Worm (Caenorhabditis elegans) whole organism, L1 larva: ENCODE measurements around the gene cup-5.

ENCODE experiments used
- C16A3.4 ChIP-seq: fragments of 150-350 bp; optimal IDR thresholded peaks from 2 replicates; lab custom pipeline; 2014; ENCODE audit warnings: missing biosample characterization, missing genetic modification characterization
- C34B4.2 ChIP-seq: sonication (generic microtip); optimal IDR thresholded peaks from 2 replicates; lab custom pipeline; 2017; ENCODE audit warnings: mild to moderate bottlenecking, missing genetic modification characterization, missing compliant biosample characterization
- Y116A8C.19 ChIP-seq: sonication (generic microtip); optimal IDR thresholded peaks from 2 replicates; lab custom pipeline; 2016; ENCODE audit warnings: missing compliant biosample characterization, missing genetic modification characterization, borderline replicate concordance
- aha-1 ChIP-seq: fragments of 150-350 bp; optimal IDR thresholded peaks from 2 replicates; lab custom pipeline; 2014; ENCODE audit warnings: missing biosample characterization, missing genetic modification characterization
- ama-1 ChIP-seq: fragments of 150-350 bp; optimal IDR thresholded peaks from 2 replicates; lab custom pipeline; 2014
- ceh-63 ChIP-seq: fragments of 200-800 bp; sonication (Bioruptor generic); optimal IDR thresholded peaks from 2 replicates; lab custom pipeline; 2018; ENCODE audit warnings: mild to moderate bottlenecking, missing genetic modification characterization, missing compliant biosample characterization
- ceh-8 ChIP-seq: fragments of 200-800 bp; sonication (Bioruptor generic); optimal IDR thresholded peaks from 2 replicates; lab custom pipeline; 2018; ENCODE audit warnings: mild to moderate bottlenecking, missing genetic modification characterization, moderate library complexity, missing compliant biosample characterization
- ceh-88 ChIP-seq: fragments of 200-800 bp; sonication (Bioruptor generic); IDR thresholded peaks from 2 replicates; pipeline ENCODE4 v1.3.6; 2022; ENCODE audit warnings: missing genetic modification characterization, missing compliant biosample characterization
- ceh-90 ChIP-seq: sonication (generic microtip); optimal IDR thresholded peaks from 2 replicates; lab custom pipeline; 2016; ENCODE audit warnings: missing genetic modification characterization, missing compliant biosample characterization
- ces-1 ChIP-seq: fragments of 150-350 bp; optimal IDR thresholded peaks from 2 replicates; lab custom pipeline; 2014; ENCODE audit warnings: missing biosample characterization, missing genetic modification reagents, missing genetic modification characterization
- efl-1 ChIP-seq, 4 experiments: fragments of 150-350 bp; optimal IDR thresholded peaks in 3 of 4; peaks in 1 of 4; 1 replicate in 1 of 4; 2 replicates in 3 of 4; lab custom pipeline; 2014; ENCODE audit warnings: missing biosample characterization in 2 of 4, missing genetic modification characterization in 2 of 4, missing genetic modification reagents in 2 of 4
- efl-3 ChIP-seq: fragments of 200-800 bp; sonication (Bioruptor generic); optimal IDR thresholded peaks from 2 replicates; lab custom pipeline; 2018; ENCODE audit warnings: mild to moderate bottlenecking, missing genetic modification characterization, missing compliant biosample characterization
- egl-27 ChIP-seq, 2 experiments: fragments of 150-350 bp in 1 of 2; sonication (generic microtip); optimal IDR thresholded peaks; 3 replicates each; lab custom pipeline; 2017 to 2018; ENCODE audit warnings: missing biosample characterization in 2 of 2, missing genetic modification characterization in 2 of 2, missing genetic modification reagents in 2 of 2
- elt-3 ChIP-seq, 6 experiments: fragments of 150-350 bp in 1 of 6; sonication (generic microtip); optimal IDR thresholded peaks; 2 replicates each; lab custom pipeline; 2017 to 2018; ENCODE audit warnings: missing biosample characterization in 6 of 6, missing genetic modification characterization in 6 of 6, inconsistent platforms in 1 of 6
- fkh-10 ChIP-seq: sonication (generic microtip); optimal IDR thresholded peaks from 2 replicates; lab custom pipeline; 2017; ENCODE audit warnings: missing biosample characterization, missing genetic modification reagents, missing genetic modification characterization
- fkh-8 ChIP-seq: sonication (generic microtip); optimal IDR thresholded peaks from 2 replicates; lab custom pipeline; 2016; ENCODE audit warnings: mild to moderate bottlenecking, missing genetic modification characterization, missing compliant biosample characterization
- fos-1 ChIP-seq: fragments of 150-350 bp; optimal IDR thresholded peaks from 2 replicates; lab custom pipeline; 2014; ENCODE audit warnings: missing biosample characterization, missing genetic modification characterization
- grh-1 ChIP-seq: fragments of 200-800 bp; sonication (Bioruptor generic); IDR thresholded peaks from 2 replicates; pipeline ENCODE4 v1.3.6; 2022; ENCODE audit warnings: missing genetic modification reagents, missing genetic modification characterization, missing compliant biosample characterization
- hlh-17 ChIP-seq: fragments of 200-800 bp; sonication (Bioruptor generic); optimal IDR thresholded peaks from 2 replicates; lab custom pipeline; 2018; ENCODE audit warnings: missing genetic modification characterization, mild to moderate bottlenecking, missing compliant biosample characterization, moderate library complexity, borderline replicate concordance
- hlh-4 ChIP-seq: sonication (generic microtip); optimal IDR thresholded peaks from 2 replicates; lab custom pipeline; 2016; ENCODE audit warnings: mild to moderate bottlenecking, missing genetic modification characterization, missing compliant biosample characterization
- isw-1 ChIP-seq: fragments of 200-800 bp; sonication (Bioruptor generic); IDR thresholded peaks from 2 replicates; pipeline ENCODE4 v1.3.6; 2022; ENCODE audit warnings: missing genetic modification characterization, missing compliant biosample characterization
- jun-1 ChIP-seq: fragments of 150-350 bp; optimal IDR thresholded peaks from 2 replicates; lab custom pipeline; 2014; ENCODE audit warnings: missing biosample characterization, missing genetic modification reagents, missing genetic modification characterization
- lin-13 ChIP-seq: fragments of 150-350 bp; optimal IDR thresholded peaks from 2 replicates; lab custom pipeline; 2014; ENCODE audit warnings: missing biosample characterization, missing genetic modification reagents, missing genetic modification characterization
- lin-15B ChIP-seq: fragments of 150-350 bp; sonication (generic microtip); optimal IDR thresholded peaks from 3 replicates; lab custom pipeline; 2014; ENCODE audit warnings: missing biosample characterization, missing genetic modification characterization
- lsy-2 ChIP-seq, 2 experiments: fragments of 150-350 bp; optimal IDR thresholded peaks; 2 replicates each; lab custom pipeline; 2014; ENCODE audit warnings: missing biosample characterization in 2 of 2, missing genetic modification characterization in 2 of 2
- mef-2 ChIP-seq: fragments of 150-350 bp; optimal IDR thresholded peaks from 2 replicates; lab custom pipeline; 2014; ENCODE audit warnings: missing biosample characterization, missing genetic modification characterization
- nhr-11 ChIP-seq: fragments of 150-350 bp; optimal IDR thresholded peaks from 2 replicates; lab custom pipeline; 2014; ENCODE audit warnings: missing biosample characterization, missing genetic modification characterization
- nhr-19 ChIP-seq: fragments of 200-800 bp; sonication (Bioruptor generic); conservative IDR thresholded peaks from 2 replicates; pipeline ENCODE4 v1.3.6; 2022; ENCODE audit warnings: missing genetic modification characterization, missing compliant biosample characterization
- nhr-237 ChIP-seq: fragments of 150-350 bp; optimal IDR thresholded peaks from 2 replicates; lab custom pipeline; 2014; ENCODE audit warnings: missing biosample characterization, missing genetic modification characterization
- nhr-28 ChIP-seq: fragments of 150-350 bp; optimal IDR thresholded peaks from 2 replicates; lab custom pipeline; 2014; ENCODE audit warnings: missing biosample characterization, missing genetic modification characterization
- nhr-71 ChIP-seq: sonication (generic microtip); optimal IDR thresholded peaks from 2 replicates; lab custom pipeline; 2016; ENCODE audit warnings: mild to moderate bottlenecking, missing genetic modification characterization, moderate library complexity, missing compliant biosample characterization
- nhr-76 ChIP-seq: sonication (generic microtip); optimal IDR thresholded peaks from 2 replicates; lab custom pipeline; 2017; ENCODE audit warnings: missing biosample characterization, missing genetic modification characterization
- nhr-77 ChIP-seq: fragments of 150-350 bp; optimal IDR thresholded peaks from 2 replicates; lab custom pipeline; 2014; ENCODE audit warnings: missing biosample characterization, missing genetic modification characterization
- nhr-84 ChIP-seq: sonication (generic microtip); optimal IDR thresholded peaks from 2 replicates; lab custom pipeline; 2017; ENCODE audit warnings: missing biosample characterization, missing genetic modification characterization
- nhr-85 ChIP-seq: sonication (generic microtip); peaks from one replicate; lab custom pipeline; 2016; ENCODE audit warnings: missing genetic modification characterization, inconsistent platforms, missing compliant biosample characterization
- nhr-90 ChIP-seq: sonication (generic microtip); optimal IDR thresholded peaks from 2 replicates; lab custom pipeline; 2016; ENCODE audit warnings: mild to moderate bottlenecking, missing genetic modification characterization, missing compliant biosample characterization; ENCODE audit not compliant: poor library complexity
- pag-3 ChIP-seq: sonication (generic microtip); optimal IDR thresholded peaks from 2 replicates; lab custom pipeline; 2017; ENCODE audit warnings: missing genetic modification characterization, mild to moderate bottlenecking, missing compliant biosample characterization, antibody characterized with exemption, borderline replicate concordance; ENCODE audit not compliant: insufficient read depth
- pqm-1 ChIP-seq: sonication (generic microtip); optimal IDR thresholded peaks from 3 replicates; lab custom pipeline; 2017; ENCODE audit warnings: missing biosample characterization, missing genetic modification characterization
- skn-1 ChIP-seq: fragments of 150-350 bp; optimal IDR thresholded peaks from 2 replicates; lab custom pipeline; 2014; ENCODE audit warnings: missing biosample characterization, missing genetic modification characterization
- sox-4 ChIP-seq: sonication (generic microtip); optimal IDR thresholded peaks from 2 replicates; lab custom pipeline; 2016; ENCODE audit warnings: missing genetic modification characterization, missing compliant biosample characterization
- sup-37 ChIP-seq: fragments of 200-800 bp; sonication (Bioruptor generic); optimal IDR thresholded peaks from 2 replicates; lab custom pipeline; 2018; ENCODE audit warnings: mild to moderate bottlenecking, missing genetic modification characterization, missing compliant biosample characterization
- tlp-1 ChIP-seq: fragments of 150-350 bp; optimal IDR thresholded peaks from 2 replicates; lab custom pipeline; 2014; ENCODE audit warnings: missing biosample characterization, missing genetic modification characterization
- unc-30 ChIP-seq: sonication (generic microtip); optimal IDR thresholded peaks from 2 replicates; lab custom pipeline; 2017; ENCODE audit warnings: missing biosample characterization, missing genetic modification characterization
- unc-62 ChIP-seq: fragments of 150-350 bp; optimal IDR thresholded peaks from 2 replicates; lab custom pipeline; 2014; ENCODE audit warnings: missing biosample characterization, missing genetic modification reagents, missing genetic modification characterization
- vab-15 ChIP-seq: sonication (generic microtip); optimal IDR thresholded peaks from 2 replicates; lab custom pipeline; 2017; ENCODE audit warnings: missing genotype, mild to moderate bottlenecking, missing genetic modification characterization, missing compliant biosample characterization
- xbp-1 ChIP-seq: sonication (generic microtip); optimal IDR thresholded peaks from 2 replicates; lab custom pipeline; 2016; ENCODE audit warnings: missing genetic modification characterization, missing compliant biosample characterization
- zag-1 ChIP-seq: fragments of 150-350 bp; optimal IDR thresholded peaks from 2 replicates; lab custom pipeline; 2014; ENCODE audit warnings: missing biosample characterization, missing genetic modification characterization
- ztf-11 ChIP-seq, 2 experiments: sonication (generic microtip); optimal IDR thresholded peaks; 2 replicates each; lab custom pipeline; 2016 to 2017; ENCODE audit warnings: missing genetic modification characterization in 2 of 2, missing biosample characterization in 1 of 2, missing compliant biosample characterization in 1 of 2

cup-5 gene

ce11 chrIII:7570083-7570695 is 13.8 kb upstream of the cup-5 start, which contains the start of gene R13A5.7 (continued):
- peak; percentile 47 for TF ChIP-seq fos-1
- TF ChIP-seq aha-1 (tag; lab: Kevin White, UChicago), result no peak
- peak; percentile 36 for TF ChIP-seq lin-13
- peak; percentile 22 for TF ChIP-seq skn-1
- no peak for TF ChIP-seq pag-3 (tag; lab: Kevin White, UChicago)
- no peak for TF ChIP-seq C34B4.2 (tag; lab: Kevin White, UChicago)
- no peak for TF ChIP-seq ceh-63
- TF ChIP-seq sup-37, result no peak
- no peak for TF ChIP-seq unc-30 (tag; lab: Kevin White, UChicago)
- peak; percentile 18 for TF ChIP-seq ces-1 (GFP tag; lab: Kevin White, UChicago)
- TF ChIP-seq nhr-237 (tag; lab: Kevin White, UChicago), result peak; percentile 67
- TF ChIP-seq hlh-17 (GFP tag; lab: Kevin White, UChicago), result no peak
- TF ChIP-seq C16A3.4 (tag; lab: Kevin White, UChicago), result peak; percentile 33
- TF ChIP-seq egl-27 (tag; optimal IDR thresholded peaks at IDR 0.05; lab: Kevin White, UChicago), result peak; percentile 25 to 61
- TF ChIP-seq ceh-88 (GFP tag; lab: Robert Waterston, UW), result no peak
- TF ChIP-seq nhr-77, result peak; percentile 73
- TF ChIP-seq vab-15 (tag; lab: Kevin White, UChicago), result no peak
- TF ChIP-seq ztf-11 (tag; optimal IDR thresholded peaks at IDR 0.05; lab: Kevin White, UChicago), result peak in 1 of 2 experiments; percentile 9
- no peak for TF ChIP-seq ama-1 (lab: Kevin White, UChicago)
- peak; percentile 59 for TF ChIP-seq nhr-90
- peak; percentile 73 for TF ChIP-seq nhr-19
- peak; percentile 87 for TF ChIP-seq fkh-8 (tag; lab: Kevin White, UChicago)
- TF ChIP-seq fkh-10 (GFP tag; lab: Kevin White, UChicago), result peak; percentile 40
- no peak for TF ChIP-seq tlp-1 (tag; lab: Kevin White, UChicago)
- no peak for TF ChIP-seq Y116A8C.19 (tag; lab: Kevin White, UChicago)
- TF ChIP-seq grh-1 (GFP tag; lab: Robert Waterston, UW), result no peak
- no peak for TF ChIP-seq ceh-90
- TF ChIP-seq nhr-84 (tag; lab: Kevin White, UChicago), result no peak
- TF ChIP-seq isw-1, result peak; percentile 38
- no peak for TF ChIP-seq hlh-4 (tag; lab: Kevin White, UChicago)
- peak; percentile 70 to 79 for TF ChIP-seq efl-1 (optimal IDR thresholded peaks at IDR 0.05; lab: Kevin White, UChicago)
- TF ChIP-seq efl-1 (GFP tag; optimal IDR thresholded peaks at IDR 0.05 in 1 of 2; lab: Kevin White, UChicago), result peak; percentile 47 to 93
- TF ChIP-seq nhr-11 (tag; lab: Kevin White, UChicago), result peak; percentile 61

ce11 chrIII:7571726-7572125 is 12.3 kb upstream of the cup-5 start:
- no peak for TF ChIP-seq sox-4 (tag; lab: Kevin White, UChicago)
- peak in 1 of 2 experiments; percentile 22 for TF ChIP-seq lsy-2 (tag; optimal IDR thresholded peaks at IDR 0.05; lab: Kevin White, UChicago)

- TF ChIP-seq pag-3 (tag; lab: Kevin White, UChicago) (no peak), nhr-71 (tag; lab: Kevin White, UChicago) (peak; percentile 86), mef-2 (tag; lab: Kevin White, UChicago) (no peak), nhr-76 (no peak), lin-15B (peak; percentile 74), jun-1 (peak; percentile 73), nhr-85 (tag; lab: Kevin White, UChicago) (peak; percentile 84), xbp-1 (peak; percentile 80), ceh-63 (no peak), pqm-1 (tag; lab: Kevin White, UChicago) (no peak), efl-3 (no peak), ztf-11 (tag; optimal IDR thresholded peaks at IDR 0.05; lab: Kevin White, UChicago) (no peak), hlh-4 (tag; lab: Kevin White, UChicago) (no peak), lin-13 (peak; percentile 84), ama-1 (lab: Kevin White, UChicago) (peak; percentile 20), zag-1 (no peak), nhr-28 (no peak), egl-27 (tag; optimal IDR thresholded peaks at IDR 0.05; lab: Kevin White, UChicago) (peak in 1 of 2 experiments; percentile 27), ceh-8 (no peak), nhr-90 (peak; percentile 76), elt-3 (tag; optimal IDR thresholded peaks at IDR 0.05; lab: Kevin White, UChicago) (peak in 4 of 6 experiments; percentile 28 to 87 (median 73)), unc-62 (GFP tag; lab: Kevin White, UChicago) (no peak), tlp-1 (tag; lab: Kevin White, UChicago) (no peak)
Observed at ce11 chrIII:7572781-7573400, 11.1 kb upstream of the cup-5 start, which contains the start of the genes rpl-9 and lpd-7. Gene rpl-9 (minus strand): TSS chrIII:7572831. Gene lpd-7 (plus strand): TSS chrIII:7573350.
